Fruit fly (Drosophila melanogaster): ENCODE measurements around the gene tim.

Gene tim

DNA sequence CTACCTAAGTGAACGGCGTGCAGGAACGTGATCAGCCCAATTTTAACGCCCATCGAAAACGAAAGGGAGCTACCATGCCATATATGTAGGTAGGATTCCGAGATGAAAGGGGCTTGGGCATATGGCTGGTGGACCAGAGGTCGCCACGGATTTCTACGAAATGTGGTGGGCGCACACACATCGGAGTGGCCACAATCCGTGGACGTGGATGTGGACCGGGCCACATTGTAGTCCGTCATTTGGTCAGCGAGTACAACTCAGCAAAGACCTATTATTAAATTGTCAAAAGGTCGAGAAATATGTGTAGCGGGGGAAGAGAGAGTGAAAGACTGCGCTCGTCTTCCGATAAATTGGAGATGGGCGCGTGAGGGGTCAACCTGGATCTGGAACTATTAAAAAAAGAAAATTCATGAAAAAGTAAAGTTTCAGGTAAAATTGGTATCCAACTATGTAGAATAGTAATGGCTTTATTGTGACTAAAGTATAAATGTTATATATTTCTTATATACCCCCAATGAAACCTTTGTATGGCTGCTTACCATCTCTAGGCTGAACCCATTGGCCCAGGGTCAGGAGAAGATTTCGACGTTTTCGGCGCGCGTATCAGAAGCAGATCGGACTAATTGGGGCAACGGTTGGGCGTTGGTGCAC is 47.6 kb upstream of the tim start (continued):
- TF ChIP-seq CG13287 (GFP tag; IDR thresholded peaks at IDR 0.05; ENCODE audit: partially characterized antibody) (no peak), CG11247 (GFP tag; IDR thresholded peaks at IDR 0.05) (no peak), bcd (GFP tag; optimal IDR thresholded peaks at IDR 0.05) (no peak), hkb (optimal IDR thresholded peaks at IDR 0.05) (no peak), hkb (GFP tag; IDR thresholded peaks at IDR 0.05) (no peak), NfI (GFP tag; optimal IDR thresholded peaks at IDR 0.05) (no peak), Sin3A (optimal IDR thresholded peaks at IDR 0.05) (no peak), cas (GFP tag; IDR thresholded peaks at IDR 0.05) (no peak), Ets65A (GFP tag) (no peak), Dip2 (GFP tag; IDR thresholded peaks at IDR 0.05) (no peak), Elba2 (GFP tag; optimal IDR thresholded peaks at IDR 0.05) (no peak), CG10543 (GFP tag; optimal IDR thresholded peaks at IDR 0.05) (no peak), ato (GFP tag; IDR thresholded peaks at IDR 0.05; ENCODE audit: partially characterized antibody) (no peak), CG7786 (GFP tag; optimal IDR thresholded peaks at IDR 0.05) (no peak), CG11504 (tag; optimal IDR thresholded peaks at IDR 0.05) (peak; percentile 32), CG4820 (GFP tag; optimal IDR thresholded peaks at IDR 0.05) (no peak), Sry-β (GFP tag; optimal IDR thresholded peaks at IDR 0.05) (no peak), CG1602 (GFP tag; optimal IDR thresholded peaks at IDR 0.05) (no peak), CG10654 (GFP tag; optimal IDR thresholded peaks at IDR 0.05) (no peak), Deaf1 (tag; optimal IDR thresholded peaks at IDR 0.05) (no peak), gce (GFP tag; IDR thresholded peaks at IDR 0.05) (0 out of 3 replicates have a peak, but pooled peaks have one; percentile 29), Mrtf (GFP tag; IDR thresholded peaks at IDR 0.05) (no peak), stwl (tag; optimal IDR thresholded peaks at IDR 0.05) (no peak), CG7372 (GFP tag; IDR thresholded peaks at IDR 0.05) (no peak), Lhr (GFP tag; optimal IDR thresholded peaks at IDR 0.05) (no peak), slbo (GFP tag; IDR thresholded peaks at IDR 0.05) (no peak), CG6654 (GFP tag; optimal IDR thresholded peaks at IDR 0.05) (no peak), NK7.1 (GFP tag; optimal IDR thresholded peaks at IDR 0.05) (no peak), ham (GFP tag; IDR thresholded peaks at IDR 0.05) (no peak), Atf3 (GFP tag; optimal IDR thresholded peaks at IDR 0.05) (no peak), fd102C (GFP tag; optimal IDR thresholded peaks at IDR 0.05) (no peak), CG9727 (GFP tag; optimal IDR thresholded peaks at IDR 0.05) (peak; percentile 14), CG10274 (GFP tag; optimal IDR thresholded peaks at IDR 0.05) (no peak), btn (GFP tag; optimal IDR thresholded peaks at IDR 0.05) (no peak), yki (optimal IDR thresholded peaks at IDR 0.05) (no peak), CG43689 (GFP tag; IDR thresholded peaks at IDR 0.05) (no peak), klu (GFP tag; IDR thresholded peaks at IDR 0.05) (no peak), Lpt (GFP tag; optimal IDR thresholded peaks at IDR 0.05) (no peak), CG32767 (GFP tag; IDR thresholded peaks at IDR 0.05) (0 out of 2 replicates have a peak, but pooled peaks have one; percentile 17), CG10366 (GFP tag; IDR thresholded peaks at IDR 0.05) (no peak; the same call in 1 of the 2 replicates), CG33557 (GFP tag; optimal IDR thresholded peaks at IDR 0.05) (peak; percentile 54), CG8281 (tag; optimal IDR thresholded peaks at IDR 0.05) (no peak), wor (GFP tag; IDR thresholded peaks at IDR 0.05) (no peak), Nf-YA (GFP tag; IDR thresholded peaks at IDR 0.05) (no peak), CG12155 (GFP tag; optimal IDR thresholded peaks at IDR 0.05) (no peak), seq (GFP tag; IDR thresholded peaks at IDR 0.05) (no peak), CG9876 (GFP tag; optimal IDR thresholded peaks at IDR 0.05) (no peak), CG7745 (tag; optimal IDR thresholded peaks at IDR 0.05) (no peak), odd (GFP tag; optimal IDR thresholded peaks at IDR 0.05) (no peak), CG11456 (GFP tag; IDR thresholded peaks at IDR 0.05) (no peak), Hr39 (optimal IDR thresholded peaks at IDR 0.05) (no peak), pita (GFP tag; optimal IDR thresholded peaks at IDR 0.05) (no peak), fd3F (GFP tag; optimal IDR thresholded peaks at IDR 0.05) (no peak)
